Worm (Caenorhabditis elegans): ENCODE measurements around the gene soc-1.
A peak's percentile ranks its signal among the peaks of the same experiment; 100 is the strongest.

soc-1 gene

DNA sequence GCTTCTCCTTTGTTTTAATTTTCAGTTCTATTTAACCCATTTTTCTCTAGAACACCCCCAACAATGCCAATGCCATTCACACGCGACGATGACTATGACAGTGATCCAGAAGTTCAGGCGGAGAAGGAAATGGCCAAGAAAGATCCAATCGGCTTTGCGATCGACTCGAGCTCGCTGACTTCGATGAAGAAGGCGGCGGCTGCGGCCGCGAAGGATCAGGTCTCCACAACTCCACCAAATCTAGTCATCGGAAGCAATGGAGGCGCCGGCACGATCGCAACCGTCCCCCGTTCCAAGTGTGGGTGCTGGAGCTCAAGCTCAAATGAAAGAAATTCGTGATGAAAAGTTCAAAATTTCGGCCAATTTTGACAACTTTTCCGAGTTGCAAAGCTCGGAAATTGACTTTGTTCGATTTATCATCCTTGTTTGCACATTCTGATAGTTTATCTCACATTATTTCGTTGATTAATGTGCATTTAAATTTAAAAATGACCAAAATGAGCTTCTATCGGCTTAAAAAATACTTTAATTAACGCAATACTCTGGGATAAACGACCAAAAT is 45.3 kb downstream of the soc-1 start, which contains the start of gene K03B4.2:
K03B4.2 (plus strand) TSS at position 51 of the 562 bp plus-strand sequence.
- no peak for TF ChIP-seq elt-1 (tag; optimal IDR thresholded peaks at IDR 0.05)
- no peak for TF ChIP-seq nhr-10 (tag; optimal IDR thresholded peaks at IDR 0.05)
- no peak for TF ChIP-seq lin-11 (tag; optimal IDR thresholded peaks at IDR 0.05)
- peak; percentile 2 for TF ChIP-seq crh-2 (tag; optimal IDR thresholded peaks at IDR 0.05)
- peak; percentile 33 for TF ChIP-seq Y55F3AM.14 (GFP tag; optimal IDR thresholded peaks at IDR 0.05)
- TF ChIP-seq ama-1 (optimal IDR thresholded peaks at IDR 0.05): peak; percentile 31

DNA sequence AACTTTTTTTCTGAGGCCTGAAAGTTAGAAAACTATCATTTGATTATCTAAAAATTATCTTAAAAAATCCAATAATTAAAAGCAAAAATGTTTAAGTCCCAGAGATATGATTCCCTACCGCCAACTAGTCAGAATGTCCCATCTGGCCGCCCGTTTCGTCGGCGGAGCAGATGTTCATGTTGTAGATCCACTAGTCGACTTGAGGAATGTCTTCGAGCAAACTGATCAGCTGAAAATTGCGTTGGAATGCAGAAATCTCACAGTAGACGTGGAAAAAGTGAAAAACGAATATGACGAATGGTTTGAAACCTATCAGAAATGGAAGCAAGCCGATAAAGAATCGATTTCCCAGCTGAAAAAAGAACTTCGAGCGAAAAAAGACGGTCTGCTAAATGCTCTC is 46.5 kb downstream of the soc-1 start, which contains the start of gene K03B4.1:
K03B4.1 (plus strand) TSS at position 97 of the 400 bp plus-strand sequence.
- no peak for TF ChIP-seq blmp-1 (tag; optimal IDR thresholded peaks at IDR 0.05; ENCODE audit: insufficient read depth)
- no peak for TF ChIP-seq gmeb-1 (tag; optimal IDR thresholded peaks at IDR 0.05)
- no peak for TF ChIP-seq lin-39 (tag; optimal IDR thresholded peaks at IDR 0.05)
- peak; percentile 68 for TF ChIP-seq Y55F3AM.14 (GFP tag; optimal IDR thresholded peaks at IDR 0.05)
- TF ChIP-seq nhr-11 (tag; optimal IDR thresholded peaks at IDR 0.05): no peak
- peak; percentile 49 for TF ChIP-seq ama-1 (optimal IDR thresholded peaks at IDR 0.05)
- TF ChIP-seq unc-55 (GFP tag; optimal IDR thresholded peaks at IDR 0.05): no peak
- TF ChIP-seq ztf-4 (tag; optimal IDR thresholded peaks at IDR 0.05): no peak
- TF ChIP-seq zag-1 (tag; optimal IDR thresholded peaks at IDR 0.05): no peak
- TF ChIP-seq nhr-25 (tag; optimal IDR thresholded peaks at IDR 0.05): no peak
- no peak for TF ChIP-seq mab-5 (tag; optimal IDR thresholded peaks at IDR 0.05)

ce11 chrV:4691657-4692056 is 48.9 kb downstream of the soc-1 start:
- TF ChIP-seq unc-39 (tag; optimal IDR thresholded peaks at IDR 0.05) (no peak), nhr-25 (tag; optimal IDR thresholded peaks at IDR 0.05) (no peak), ceh-16 (tag; optimal IDR thresholded peaks at IDR 0.05) (no peak), C34F6.9 (tag; optimal IDR thresholded peaks at IDR 0.05) (no peak), nhr-10 (tag; optimal IDR thresholded peaks at IDR 0.05) (no peak), nhr-77 (tag; optimal IDR thresholded peaks at IDR 0.05) (no peak), R02D3.7 (tag; optimal IDR thresholded peaks at IDR 0.05) (no peak), elt-3 (tag; optimal IDR thresholded peaks at IDR 0.05) (no peak), sma-3 (GFP tag; optimal IDR thresholded peaks at IDR 0.05) (no peak), alr-1 (tag; optimal IDR thresholded peaks at IDR 0.05) (no peak), dmd-4 (tag; optimal IDR thresholded peaks at IDR 0.05) (no peak)

DNA sequence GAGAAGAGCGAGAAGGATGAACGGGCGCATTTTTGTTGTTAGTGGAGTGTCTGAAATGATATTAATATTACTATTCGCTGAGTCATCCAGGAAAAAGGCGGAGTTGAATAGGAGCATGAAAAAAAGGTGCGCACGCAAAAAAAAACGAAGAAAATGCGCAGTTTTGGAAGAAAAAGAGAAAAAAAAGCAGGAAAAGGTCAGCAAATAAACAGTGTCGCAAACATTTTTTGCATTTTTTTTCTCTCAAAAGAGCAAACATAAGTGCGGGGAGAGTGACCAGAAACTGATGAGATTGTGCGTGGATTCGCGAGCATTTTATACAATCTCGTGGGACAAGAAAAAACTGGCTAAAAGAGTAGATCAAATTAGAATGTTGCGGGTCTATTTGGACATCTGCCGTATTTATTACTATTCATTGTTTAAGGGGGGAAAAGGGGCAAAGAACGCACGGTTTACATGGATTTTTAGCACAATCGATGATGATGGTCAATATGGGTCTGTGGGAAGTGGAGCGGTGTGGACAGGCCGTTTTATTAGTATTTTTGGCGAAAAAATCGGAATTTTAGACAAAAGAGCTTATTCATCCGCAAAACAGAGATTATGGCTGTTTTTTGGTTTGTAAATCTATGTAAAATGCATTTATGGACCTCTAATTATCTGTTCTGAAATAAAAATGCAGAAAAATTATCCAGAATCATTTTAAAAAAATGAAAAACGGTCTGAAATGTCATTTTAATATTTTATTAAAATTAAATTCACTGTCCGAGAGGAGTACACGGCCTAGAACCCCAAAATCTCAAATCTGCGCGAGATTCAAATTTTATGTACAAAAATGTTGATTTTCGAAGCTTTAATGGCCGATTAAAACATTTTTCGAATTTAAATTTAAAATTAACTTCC is 49.9 kb downstream of the soc-1 start, which contains the start of gene cpg-8:
cpg-8 (minus strand) TSS at position 51 of the 900 bp plus-strand sequence.
- no peak for TF ChIP-seq ztf-1 (GFP tag; conservative IDR thresholded peaks at IDR 0.05)
- TF ChIP-seq gmeb-1 (tag; optimal IDR thresholded peaks at IDR 0.05): peak; percentile 64
- TF ChIP-seq ZK546.5 (tag; optimal IDR thresholded peaks at IDR 0.05): no peak
- no peak for TF ChIP-seq egl-27 (tag; optimal IDR thresholded peaks at IDR 0.05)
- peak; percentile 10 for TF ChIP-seq C34F6.9 (tag; optimal IDR thresholded peaks at IDR 0.05)
- no peak for TF ChIP-seq Y55F3AM.14 (GFP tag; optimal IDR thresholded peaks at IDR 0.05)
- no peak for TF ChIP-seq nhr-25 (tag; optimal IDR thresholded peaks at IDR 0.05)

ce11 chrV:4693282-4693588 is 50.5 kb downstream of the soc-1 start:
- TF ChIP-seq sma-3 (GFP tag; optimal IDR thresholded peaks at IDR 0.05): no peak
- peak in 1 of 2 experiments; percentile 39 for TF ChIP-seq lsy-2 (tag; optimal IDR thresholded peaks at IDR 0.05)
- peak; percentile 62 for TF ChIP-seq nhr-129 (tag; optimal IDR thresholded peaks at IDR 0.05)
- TF ChIP-seq sma-9 (GFP tag; optimal IDR thresholded peaks at IDR 0.05): peak; percentile 62
- no peak for TF ChIP-seq sma-9 (tag; optimal IDR thresholded peaks at IDR 0.05)
- TF ChIP-seq alr-1 (tag; optimal IDR thresholded peaks at IDR 0.05): no peak
- TF ChIP-seq gmeb-1 (tag; optimal IDR thresholded peaks at IDR 0.05): no peak
- no peak for TF ChIP-seq mbf-1 (tag; optimal IDR thresholded peaks at IDR 0.05)
- no peak for TF ChIP-seq fos-1 (tag; optimal IDR thresholded peaks at IDR 0.05)
- TF ChIP-seq nhr-12 (tag; optimal IDR thresholded peaks at IDR 0.05): no peak
- TF ChIP-seq ceh-16 (tag; optimal IDR thresholded peaks at IDR 0.05): no peak
- no peak for TF ChIP-seq blmp-1 (tag; optimal IDR thresholded peaks at IDR 0.05; ENCODE audit: insufficient read depth)
- no peak for TF ChIP-seq nhr-21 (tag; optimal IDR thresholded peaks at IDR 0.05)
- no peak for TF ChIP-seq R02D3.7 (tag; optimal IDR thresholded peaks at IDR 0.05)
- no peak for TF ChIP-seq egl-27 (tag; optimal IDR thresholded peaks at IDR 0.05)
- no peak for TF ChIP-seq skn-1 (tag; optimal IDR thresholded peaks at IDR 0.05)
- TF ChIP-seq unc-55 (GFP tag; optimal IDR thresholded peaks at IDR 0.05): no peak
- no peak for TF ChIP-seq nhr-10 (tag; optimal IDR thresholded peaks at IDR 0.05)
- TF ChIP-seq ztf-11 (tag; optimal IDR thresholded peaks at IDR 0.05): no peak
- TF ChIP-seq C34F6.9 (tag; optimal IDR thresholded peaks at IDR 0.05): no peak
